Fruit fly (Drosophila melanogaster): Measurements from ENCODE around the gene SH3PX1.

SH3PX1 gene

DNA sequence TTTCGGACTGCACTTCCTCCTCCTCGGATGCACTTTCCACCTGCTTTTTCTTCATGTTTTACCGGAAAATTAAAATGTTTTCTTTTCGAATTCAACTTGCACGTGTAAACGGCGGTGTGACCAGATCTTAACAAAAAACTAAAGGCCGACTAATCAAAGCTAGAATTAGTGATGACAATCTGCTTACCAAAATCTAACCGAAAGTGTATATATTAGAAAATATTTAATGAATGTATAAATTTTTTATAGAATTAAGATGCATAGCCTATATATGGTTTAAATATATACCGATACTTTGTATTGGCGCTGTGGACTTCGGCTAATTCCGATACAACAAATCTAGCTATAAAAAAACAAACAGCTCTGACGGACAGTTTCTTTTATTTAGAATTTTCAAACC, 5.3 kb upstream of the SH3PX1 start, which contains the start of the genes CG18178 and CG14174 (continued):
- no peak for TF ChIP-seq cg (GFP tag; optimal IDR thresholded peaks at IDR 0.05)
- peak; percentile 86 for TF ChIP-seq CG14710 (tag; optimal IDR thresholded peaks at IDR 0.05)
- TF ChIP-seq Myb (GFP tag; optimal IDR thresholded peaks at IDR 0.05), result no peak
- no peak for TF ChIP-seq toy (GFP tag; IDR thresholded peaks at IDR 0.05)
- no peak for TF ChIP-seq pb (GFP tag; optimal IDR thresholded peaks at IDR 0.05)
- TF ChIP-seq en (GFP tag; optimal IDR thresholded peaks at IDR 0.05), result no peak
- TF ChIP-seq CG10321 (GFP tag; IDR thresholded peaks at IDR 0.05), result no peak
- TF ChIP-seq CG12942 (GFP tag; optimal IDR thresholded peaks at IDR 0.05), result peak; percentile 58
- TF ChIP-seq CG13123 (GFP tag; optimal IDR thresholded peaks at IDR 0.05), result peak; percentile 42
- TF ChIP-seq HHEX (GFP tag; optimal IDR thresholded peaks at IDR 0.05), result peak; percentile 30
- peak; percentile 66 for TF ChIP-seq Hr3 (GFP tag; optimal IDR thresholded peaks at IDR 0.05)
- no peak for TF ChIP-seq gro (GFP tag; optimal IDR thresholded peaks at IDR 0.05)
- TF ChIP-seq mam (GFP tag; optimal IDR thresholded peaks at IDR 0.05), result peak; percentile 29
- 0 out of 3 replicates have a peak, but pooled peaks have one; percentile 42 for TF ChIP-seq ase (GFP tag; IDR thresholded peaks at IDR 0.05)
- TF ChIP-seq CG43689 (GFP tag; IDR thresholded peaks at IDR 0.05), result no peak
- TF ChIP-seq slp2 (GFP tag; optimal IDR thresholded peaks at IDR 0.05), result no peak
- peak; percentile 72 for TF ChIP-seq tin (GFP tag; optimal IDR thresholded peaks at IDR 0.05)
- TF ChIP-seq Med (GFP tag), result peak; percentile 71
- TF ChIP-seq CG17829 (tag; optimal IDR thresholded peaks at IDR 0.05), result peak; percentile 83
- peak; percentile 69 for TF ChIP-seq CG10543 (GFP tag; optimal IDR thresholded peaks at IDR 0.05)
- peak; percentile 28 for TF ChIP-seq CG2202 (tag; optimal IDR thresholded peaks at IDR 0.05)
- TF ChIP-seq CG31441 (GFP tag; IDR thresholded peaks at IDR 0.05), result peak; percentile 69
- TF ChIP-seq CG7372 (GFP tag; IDR thresholded peaks at IDR 0.05), result peak; percentile 66
- no peak for TF ChIP-seq da (GFP tag; optimal IDR thresholded peaks at IDR 0.05)
- TF ChIP-seq CG7987 (GFP tag; optimal IDR thresholded peaks at IDR 0.05), result no peak
- TF ChIP-seq CG4617 (GFP tag; optimal IDR thresholded peaks at IDR 0.05; ENCODE audit: borderline replicate concordance), result peak; percentile 69
- TF ChIP-seq CG16813 (GFP tag; IDR thresholded peaks at IDR 0.05; ENCODE audit: partially characterized antibody), result peak; percentile 45; the same call in 2 of the 3 replicates
- peak; percentile 12 for TF ChIP-seq psq (GFP tag; optimal IDR thresholded peaks at IDR 0.05)
- TF ChIP-seq CG2120 (GFP tag; optimal IDR thresholded peaks at IDR 0.05), result peak; percentile 67
- TF ChIP-seq CrebB (tag; optimal IDR thresholded peaks at IDR 0.05), result peak; percentile 14
- no peak for TF ChIP-seq CG12744 (GFP tag; optimal IDR thresholded peaks at IDR 0.05)
- no peak; the same call in 1 of the 2 replicates for TF ChIP-seq CG11085 (GFP tag; IDR thresholded peaks at IDR 0.05)
- TF ChIP-seq CG2889 (GFP tag; IDR thresholded peaks at IDR 0.05), result 0 out of 3 replicates have a peak, but pooled peaks have one; percentile 24
- TF ChIP-seq ATbp (GFP tag; optimal IDR thresholded peaks at IDR 0.05), result peak; percentile 25
- TF ChIP-seq wdn (GFP tag; IDR thresholded peaks at IDR 0.05), result no peak
- peak; percentile 33; the same call in 1 of the 2 replicates for TF ChIP-seq Ada2b (GFP tag; IDR thresholded peaks at IDR 0.05)
- peak; percentile 22; the same call in 1 of the 2 replicates for TF ChIP-seq hbn (GFP tag; IDR thresholded peaks at IDR 0.05; ENCODE audit: partially characterized antibody)
- TF ChIP-seq Six4 (GFP tag; optimal IDR thresholded peaks at IDR 0.05), result peak; percentile 51
- TF ChIP-seq CG13894 (tag; optimal IDR thresholded peaks at IDR 0.05), result peak; percentile 78
- TF ChIP-seq slou (GFP tag; optimal IDR thresholded peaks at IDR 0.05), result no peak
- TF ChIP-seq dm (GFP tag; optimal IDR thresholded peaks at IDR 0.05), result peak; percentile 84
- no peak for TF ChIP-seq CG1792 (GFP tag; optimal IDR thresholded peaks at IDR 0.05)
- peak; percentile 85 for TF ChIP-seq CG2712 (tag; optimal IDR thresholded peaks at IDR 0.05)
- no peak for TF ChIP-seq peb (GFP tag; IDR thresholded peaks at IDR 0.05)
- TF ChIP-seq zfh1 (GFP tag; IDR thresholded peaks at IDR 0.05), result peak; percentile 70
- peak; percentile 75 for TF ChIP-seq CG15269 (tag; optimal IDR thresholded peaks at IDR 0.05)
- no peak for TF ChIP-seq wek (GFP tag; optimal IDR thresholded peaks at IDR 0.05)
- TF ChIP-seq vvl (GFP tag; IDR thresholded peaks at IDR 0.05), result peak; percentile 67
- no peak for TF ChIP-seq CG8478 (optimal IDR thresholded peaks at IDR 0.05)
- no peak for TF ChIP-seq NC2α (GFP tag; optimal IDR thresholded peaks at IDR 0.05)
- TF ChIP-seq CG30020 (tag; optimal IDR thresholded peaks at IDR 0.05), result peak; percentile 72
- peak; percentile 85 for TF ChIP-seq CG13424 (tag; optimal IDR thresholded peaks at IDR 0.05)

All from whole organism, embryonic.